Worm (Caenorhabditis elegans): Measurements from ENCODE around the gene C14C10.5.

C14C10.5 gene

DNA sequence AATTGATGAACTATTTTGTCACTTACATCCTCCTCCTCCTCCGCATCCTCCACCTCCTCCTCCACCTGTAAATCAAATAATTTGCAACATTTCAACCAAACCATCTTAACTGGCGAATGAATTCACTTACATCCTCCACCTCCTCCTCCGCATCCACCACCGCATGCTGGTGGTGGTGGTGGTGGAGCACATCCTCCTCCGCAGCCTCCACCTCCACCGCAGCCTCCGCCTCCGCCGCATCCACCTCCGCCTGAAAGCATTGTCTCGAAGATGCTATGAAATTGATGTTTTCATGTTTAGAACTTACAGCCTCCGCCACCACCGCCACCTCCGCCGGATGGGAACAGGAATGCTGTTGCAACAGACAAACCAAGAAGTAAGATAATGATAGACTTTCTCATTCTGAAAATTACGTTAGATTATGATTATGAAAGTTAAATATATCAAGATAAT is 23.5 kb upstream of the C14C10.5 start, which contains the start of gene grl-23:
grl-23 (minus strand) TSS at position 403 of the 453 bp plus-strand sequence.
- TF ChIP-seq unc-62 (GFP tag; optimal IDR thresholded peaks at IDR 0.05) = no peak

DNA sequence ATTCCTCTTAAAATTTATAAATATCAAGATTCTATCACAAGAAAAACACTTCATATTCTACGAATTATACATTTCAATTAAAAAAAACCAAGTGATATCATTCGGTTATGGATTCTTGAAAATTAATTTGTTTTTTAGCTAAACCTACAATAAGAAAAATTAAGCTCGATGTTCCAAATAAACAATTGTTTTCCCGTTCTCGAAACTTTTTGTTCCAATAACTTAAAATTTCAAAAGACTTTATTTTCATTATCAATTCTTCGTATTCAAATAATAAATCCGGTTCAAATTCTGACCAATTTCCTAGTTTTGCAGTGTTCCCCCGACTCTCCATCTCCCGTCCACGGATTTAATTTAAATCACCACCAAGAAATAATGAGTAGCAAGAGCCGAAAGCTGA is 20.7 kb upstream of the C14C10.5 start, which contains the start of gene E02A10.3:
E02A10.3 (plus strand) TSS at position 301 of the 400 bp plus-strand sequence.
- no peak for TF ChIP-seq unc-62 (GFP tag; optimal IDR thresholded peaks at IDR 0.05)

DNA sequence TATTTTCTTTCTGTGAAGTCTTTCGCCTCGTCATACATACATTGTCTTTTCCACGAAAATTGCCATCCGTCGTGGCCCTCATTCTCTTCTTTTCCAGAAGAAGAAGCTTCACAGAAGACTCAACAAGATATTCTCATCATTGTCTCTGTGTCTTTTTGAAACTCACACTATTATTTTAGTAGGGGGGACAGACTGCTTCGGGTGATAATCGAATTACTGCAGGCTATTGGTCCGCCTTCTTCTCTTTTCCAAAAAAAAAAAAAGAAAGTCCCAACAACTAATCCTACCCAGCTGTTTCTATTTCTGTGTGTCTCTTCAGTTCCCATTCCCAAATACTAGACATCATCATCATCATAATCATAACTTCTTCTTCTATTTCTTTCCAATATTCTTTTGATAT is 16.6 kb upstream of the C14C10.5 start:
- no peak for TF ChIP-seq unc-62 (GFP tag; optimal IDR thresholded peaks at IDR 0.05)

DNA sequence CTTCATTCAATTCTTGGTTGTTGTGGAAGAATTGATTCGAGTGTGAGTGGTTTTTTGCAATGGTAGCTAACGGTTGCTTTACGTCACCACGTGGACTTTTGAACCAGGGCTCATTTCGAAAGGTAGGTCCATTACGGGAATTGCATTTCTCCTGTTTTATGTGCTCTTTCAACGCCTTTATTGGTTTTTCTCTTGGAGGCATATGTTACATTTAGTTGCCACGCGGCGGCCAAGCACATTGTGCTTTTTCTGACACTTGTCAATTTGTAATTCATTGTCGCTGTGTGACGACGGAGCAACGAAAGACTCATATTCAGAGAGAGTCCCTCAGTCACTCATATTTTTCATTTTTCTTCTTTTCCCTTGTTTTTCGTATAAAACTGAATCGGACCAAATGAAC is 15.2 kb upstream of the C14C10.5 start:
- TF ChIP-seq unc-62 (GFP tag; optimal IDR thresholded peaks at IDR 0.05) = no peak

- TF ChIP-seq unc-62 (GFP tag; optimal IDR thresholded peaks at IDR 0.05) = no peak
Observed at ce11 chrV:12586793-12587192, 13.2 kb upstream of the C14C10.5 start.

- no peak for TF ChIP-seq unc-62 (GFP tag; optimal IDR thresholded peaks at IDR 0.05)
Observed at ce11 chrV:12588030-12588429, 12.0 kb upstream of the C14C10.5 start, which contains the start of gene C14C10.1. TSS of gene C14C10.1 (plus strand) at chrV:12588330.

DNA sequence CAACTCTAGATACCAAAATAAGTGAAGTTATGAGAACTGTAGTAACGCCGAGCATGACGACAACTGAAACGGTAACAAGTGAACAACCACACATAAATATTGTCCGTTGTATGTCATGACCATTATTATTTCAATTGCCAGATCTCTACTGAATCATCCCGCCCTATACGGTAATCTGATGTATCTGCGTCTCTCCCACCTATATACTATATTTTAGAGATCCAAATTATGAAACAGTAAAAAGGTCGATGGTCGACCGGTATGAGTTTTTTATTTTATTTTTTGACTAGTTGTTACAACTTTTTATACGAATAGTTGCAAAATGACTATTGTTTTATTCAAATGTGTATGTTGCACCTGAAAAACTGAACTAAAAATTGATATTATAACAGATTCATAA is 9.4 kb upstream of the C14C10.5 start, which contains the start of gene ttr-43:
ttr-43 (minus strand) TSS at position 101 of the 400 bp plus-strand sequence.
- no peak for TF ChIP-seq unc-62 (GFP tag; optimal IDR thresholded peaks at IDR 0.05)

DNA sequence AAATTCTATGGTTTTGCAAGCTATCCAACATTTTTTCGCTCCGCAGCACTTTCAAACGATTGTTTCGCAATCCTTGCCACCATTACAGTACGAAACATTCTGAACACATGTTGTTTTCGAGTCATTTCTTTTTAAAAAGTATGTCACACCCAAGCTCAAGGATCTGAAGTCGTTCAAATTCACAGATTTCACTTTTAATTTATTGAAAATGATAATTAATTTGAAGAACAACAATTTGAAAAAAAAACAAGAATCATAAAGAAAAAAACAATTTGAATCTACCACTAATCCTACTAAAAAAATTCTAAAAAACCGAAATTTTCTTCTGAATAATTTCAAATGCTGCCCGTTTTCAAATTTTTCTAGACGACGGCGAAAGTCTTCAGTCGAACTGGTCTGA is 7.6 kb upstream of the C14C10.5 start, which contains the start of gene C14C10.2:
C14C10.2 (minus strand) TSS at position 101 of the 400 bp plus-strand sequence.
- TF ChIP-seq unc-62 (GFP tag; optimal IDR thresholded peaks at IDR 0.05) = no peak

DNA sequence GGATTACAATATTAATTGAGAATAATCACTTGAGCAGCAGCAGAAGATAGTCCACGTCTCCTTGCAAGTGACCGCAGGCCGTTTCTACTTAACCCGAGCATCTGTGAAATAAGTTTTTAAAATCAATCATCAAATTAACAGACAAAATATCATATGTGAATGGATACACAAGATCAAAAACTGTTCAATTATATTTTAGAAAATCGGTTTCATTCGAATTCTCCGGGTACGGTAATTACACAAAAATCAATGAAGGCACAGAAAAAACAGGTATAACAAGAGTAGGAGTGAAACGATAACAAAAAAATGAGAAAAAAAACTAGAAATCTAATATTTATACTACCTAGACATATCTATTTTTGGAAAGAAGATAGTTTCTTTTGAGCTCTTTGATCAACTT is 3.8 kb upstream of the C14C10.5 start, which contains the start of gene mma-1:
mma-1 (minus strand) TSS at position 101 of the 400 bp plus-strand sequence.
- TF ChIP-seq unc-62 (GFP tag; optimal IDR thresholded peaks at IDR 0.05) = no peak

DNA sequence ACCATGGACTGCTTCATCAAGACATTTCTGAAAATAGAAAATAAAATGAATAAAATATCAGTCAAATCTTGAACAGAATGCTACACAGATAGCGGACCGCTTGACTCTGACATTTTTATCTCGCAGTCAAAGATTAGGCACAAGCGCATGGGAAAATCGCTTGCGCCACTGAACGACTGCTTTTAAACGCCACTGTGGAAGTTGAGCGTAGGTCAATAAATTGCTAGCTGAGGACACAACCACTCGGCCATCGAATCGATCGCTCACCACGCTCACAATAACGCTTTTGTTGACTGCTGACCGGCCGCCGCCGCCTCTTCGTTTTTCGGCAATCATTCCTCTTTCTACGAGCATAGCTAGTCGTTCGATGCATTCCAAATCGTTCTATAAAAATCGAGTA is 3.2 kb upstream of the C14C10.5 start:
- no peak for TF ChIP-seq unc-62 (GFP tag; optimal IDR thresholded peaks at IDR 0.05)

ce11 chrV:12599110-12599509 is 882 bp upstream of the C14C10.5 start, which contains the start of the genes C14C10.10 and ril-2:
TSS of gene C14C10.10 (minus strand) at chrV:12599128.
TSS of gene ril-2 (minus strand) at chrV:12599157.
- TF ChIP-seq unc-62 (GFP tag; optimal IDR thresholded peaks at IDR 0.05) = no peak

- TF ChIP-seq unc-62 (GFP tag; optimal IDR thresholded peaks at IDR 0.05) = no peak
Observed at ce11 chrV:12601835-12602234, 1.8 kb downstream of the C14C10.5 start.

ce11 chrV:12607113-12607512 is 7.1 kb downstream of the C14C10.5 start, which contains the start of gene erg-28:
TSS of gene erg-28 (plus strand) at chrV:12607413.
- no peak for TF ChIP-seq unc-62 (GFP tag; optimal IDR thresholded peaks at IDR 0.05)

ce11 chrV:12608857-12609256 is 8.9 kb downstream of the C14C10.5 start, which contains the start of gene ZC116.5:
TSS of gene ZC116.5 (minus strand) at chrV:12608957.
- TF ChIP-seq unc-62 (GFP tag; optimal IDR thresholded peaks at IDR 0.05) = no peak

DNA sequence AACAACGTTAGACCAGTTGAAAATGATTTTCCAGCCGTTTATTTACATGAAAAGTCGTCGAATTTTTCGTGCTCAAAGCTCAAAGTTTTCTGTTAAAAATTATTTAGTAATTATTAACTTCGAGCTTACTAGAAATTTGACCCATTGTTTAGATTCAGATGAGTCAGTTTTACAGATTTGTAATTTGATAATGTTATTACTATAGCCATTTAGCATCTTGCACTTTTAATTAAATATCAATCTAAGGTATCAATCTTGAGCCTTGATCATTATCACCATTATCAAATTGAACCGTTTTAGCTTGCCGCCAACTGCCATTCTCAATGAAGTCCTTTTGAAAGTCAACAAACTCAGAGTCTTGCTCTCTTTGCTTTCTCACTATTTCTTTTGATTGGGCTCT is 9.5 kb downstream of the C14C10.5 start, which contains the start of gene ZC116.1:
ZC116.1 (plus strand) TSS at position 301 of the 400 bp plus-strand sequence.
- TF ChIP-seq unc-62 (GFP tag; optimal IDR thresholded peaks at IDR 0.05) = no peak

- no peak for TF ChIP-seq unc-62 (GFP tag; optimal IDR thresholded peaks at IDR 0.05)
Observed at ce11 chrV:12611029-12611428, 11.0 kb downstream of the C14C10.5 start, which contains the start of gene cubn-1. TSS of gene cubn-1 (plus strand) at chrV:12611329.

- TF ChIP-seq unc-62 (GFP tag; optimal IDR thresholded peaks at IDR 0.05) = no peak
Observed at ce11 chrV:12612118-12612517, 12.1 kb downstream of the C14C10.5 start, which contains the start of gene cyc-2.2. TSS of gene cyc-2.2 (minus strand) at chrV:12612218.
